Worm (Caenorhabditis elegans): ENCODE measurements around the gene R11.3.

Gene R11.3

DNA sequence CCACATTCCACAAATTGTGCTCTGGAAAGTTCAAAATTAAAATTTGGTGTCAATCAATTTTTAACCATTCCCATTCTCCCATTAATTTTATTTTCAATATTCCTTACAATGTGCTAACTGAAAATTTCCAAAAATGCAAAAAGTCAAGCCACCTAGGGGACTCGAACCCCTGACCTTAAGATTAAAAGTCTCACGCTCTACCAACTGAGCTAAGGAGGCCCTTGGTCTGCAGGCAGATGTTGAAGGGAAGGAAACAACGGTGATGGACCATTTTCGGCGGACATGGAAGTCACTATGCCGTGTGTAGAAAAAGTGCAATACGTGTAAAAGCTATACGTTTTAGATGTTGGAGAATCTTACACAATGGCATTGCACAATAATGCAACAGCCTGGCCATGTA, 18.7 kb upstream of the R11.3 start (continued):
- TF ChIP-seq snpc-1.3 (tag; optimal IDR thresholded peaks at IDR 0.05; ENCODE audit: insufficient read depth) = no peak
- TF ChIP-seq nfya-2 (GFP tag; IDR thresholded peaks at IDR 0.05) = no peak
- TF ChIP-seq T26A5.8 (tag; optimal IDR thresholded peaks at IDR 0.05) = no peak
- TF ChIP-seq lsy-27 (tag; optimal IDR thresholded peaks at IDR 0.05; ENCODE audit: borderline replicate concordance, insufficient read depth) = no peak
- peak; percentile 36; the same call in 1 of the 2 replicates for TF ChIP-seq hmg-1.2 (GFP tag; IDR thresholded peaks at IDR 0.05)
- TF ChIP-seq lsl-1 (GFP tag; optimal IDR thresholded peaks at IDR 0.05) = no peak
- no peak for TF ChIP-seq B0019.2 (GFP tag; conservative IDR thresholded peaks at IDR 0.05)
- no peak for TF ChIP-seq F23B12.7 (tag; optimal IDR thresholded peaks at IDR 0.05; ENCODE audit: insufficient read depth)
- TF ChIP-seq cebp-2 (GFP tag; IDR thresholded peaks at IDR 0.05) = no peak
- TF ChIP-seq B0336.3 (GFP tag; IDR thresholded peaks at IDR 0.05) = no peak
- peak; percentile 43 for TF ChIP-seq him-1 (tag; optimal IDR thresholded peaks at IDR 0.05)
- TF ChIP-seq repo-1 (tag; optimal IDR thresholded peaks at IDR 0.05) = no peak
- no peak for TF ChIP-seq nfya-1 (tag; optimal IDR thresholded peaks at IDR 0.05; ENCODE audit: borderline replicate concordance, insufficient read depth)
- no peak for TF ChIP-seq dpff-1 (tag; optimal IDR thresholded peaks at IDR 0.05)
- TF ChIP-seq ceh-40 (GFP tag; IDR thresholded peaks at IDR 0.05) = 0 out of 2 replicates have a peak, but pooled peaks have one; percentile 60
- TF ChIP-seq rcor-1 (GFP tag; IDR thresholded peaks at IDR 0.05) = 0 out of 2 replicates have a peak, but pooled peaks have one; percentile 24
- no peak for TF ChIP-seq mcd-1 (GFP tag; IDR thresholded peaks at IDR 0.05)
- TF ChIP-seq attf-3 (GFP tag; conservative IDR thresholded peaks at IDR 0.05) = no peak
- TF ChIP-seq F33H1.4 (GFP tag; IDR thresholded peaks at IDR 0.05) = no peak
- no peak for TF ChIP-seq bed-1 (GFP tag; IDR thresholded peaks at IDR 0.05)
- no peak for TF ChIP-seq efl-1 (GFP tag; optimal IDR thresholded peaks at IDR 0.05)
- TF ChIP-seq unc-130 (GFP tag; optimal IDR thresholded peaks at IDR 0.05) = no peak
- no peak for TF ChIP-seq bed-2 (GFP tag; IDR thresholded peaks at IDR 0.05)
- no peak for TF ChIP-seq lag-1 (GFP tag; IDR thresholded peaks at IDR 0.05)
- TF ChIP-seq egl-18 (GFP tag; IDR thresholded peaks at IDR 0.05) = no peak
- TF ChIP-seq nhr-90 (tag; optimal IDR thresholded peaks at IDR 0.05) = peak; percentile 38
- TF ChIP-seq ceh-100 (GFP tag; IDR thresholded peaks at IDR 0.05) = no peak
- TF ChIP-seq Y79H2A.3 (GFP tag; conservative IDR thresholded peaks at IDR 0.05) = no peak
- no peak for TF ChIP-seq Y53G8AR.9 (GFP tag; conservative IDR thresholded peaks at IDR 0.05)
- no peak for TF ChIP-seq Y95B8A.8 (GFP tag; IDR thresholded peaks at IDR 0.05)
- TF ChIP-seq akir-1 (GFP tag; optimal IDR thresholded peaks at IDR 0.05) = no peak
- no peak for TF ChIP-seq ceh-91 (GFP tag; IDR thresholded peaks at IDR 0.05)
- TF ChIP-seq hmg-20 (GFP tag; IDR thresholded peaks at IDR 0.05) = no peak
- TF ChIP-seq mes-4 (tag; optimal IDR thresholded peaks at IDR 0.05) = no peak
- TF ChIP-seq K11D2.4 (GFP tag; IDR thresholded peaks at IDR 0.05) = no peak
- no peak for TF ChIP-seq Y67H2A.10 (GFP tag; conservative IDR thresholded peaks at IDR 0.05)
- no peak for TF ChIP-seq chd-7 (tag; optimal IDR thresholded peaks at IDR 0.05)
- TF ChIP-seq ccch-3 (GFP tag; optimal IDR thresholded peaks at IDR 0.05) = no peak
- no peak for TF ChIP-seq sea-2 (GFP tag; IDR thresholded peaks at IDR 0.05)
- no peak for TF ChIP-seq ztf-18 (tag; optimal IDR thresholded peaks at IDR 0.05)
- no peak for TF ChIP-seq nfyb-1 (GFP tag; IDR thresholded peaks at IDR 0.05)
- no peak for TF ChIP-seq unc-62 (GFP tag; optimal IDR thresholded peaks at IDR 0.05)
- no peak for TF ChIP-seq gei-17 (GFP tag; optimal IDR thresholded peaks at IDR 0.05)
- no peak for TF ChIP-seq let-607 (tag; optimal IDR thresholded peaks at IDR 0.05)
- TF ChIP-seq hsf-1 (GFP tag; IDR thresholded peaks at IDR 0.05) = peak; percentile 31; the same call in 1 of the 2 replicates
- TF ChIP-seq C17E4.6 (GFP tag; IDR thresholded peaks at IDR 0.05) = no peak
- peak; percentile 76 for TF ChIP-seq D2030.7 (GFP tag; IDR thresholded peaks at IDR 0.05)
- TF ChIP-seq C06A6.2 (GFP tag; conservative IDR thresholded peaks at IDR 0.05) = no peak
- TF ChIP-seq F22D6.2 (tag; optimal IDR thresholded peaks at IDR 0.05) = no peak

All from whole organism, young adult.